Fruit fly (Drosophila melanogaster) ovary, adult (tissue): ENCODE results near the gene lin-52.

Experiments used
- CG17801 ChIP-seq: fragments of 200-800 bp; optimal IDR thresholded peaks from 2 replicates; lab custom pipeline; 2019; ENCODE audit warnings: missing biosample characterization, mild to moderate bottlenecking, missing genetic modification characterization, moderate library complexity; ENCODE audit not compliant: partially characterized antibody

The lin-52 gene

dm6 chrX:5735268-5735941 is 19.4 kb downstream of the lin-52 start:
- peak; percentile 97 for TF ChIP-seq CG17801 (GFP tag; lab: Kevin White, UChicago)

dm6 chrX:5732440-5732839 is 22.3 kb downstream of the lin-52 start, which contains the start of gene CG15773:
Gene CG15773, plus strand, starts transcription at chrX:5732740.
- TF ChIP-seq CG17801 (GFP tag; lab: Kevin White, UChicago), result no peak

dm6 chrX:5724744-5725185 is 30.0 kb downstream of the lin-52 start:
- no peak for TF ChIP-seq CG17801 (GFP tag; lab: Kevin White, UChicago)

- no peak for TF ChIP-seq CG17801 (GFP tag; lab: Kevin White, UChicago)
Measured at dm6 chrX:5724151-5724699, 30.5 kb downstream of the lin-52 start.

dm6 chrX:5723577-5723976 is 31.2 kb downstream of the lin-52 start:
- no peak for TF ChIP-seq CG17801 (GFP tag; lab: Kevin White, UChicago)

- TF ChIP-seq CG17801 (GFP tag; lab: Kevin White, UChicago), result peak; percentile 72
Measured at dm6 chrX:5718476-5719012, 36.2 kb downstream of the lin-52 start.

- TF ChIP-seq CG17801 (GFP tag; lab: Kevin White, UChicago), result no peak
Measured at dm6 chrX:5717741-5718475, 36.9 kb downstream of the lin-52 start, which contains the start of gene CG33080. Gene CG33080, minus strand, starts transcription at chrX:5717778.

- no peak for TF ChIP-seq CG17801 (GFP tag; lab: Kevin White, UChicago)
Measured at dm6 chrX:5715455-5716227, 39.1 kb downstream of the lin-52 start.

- no peak for TF ChIP-seq CG17801 (GFP tag; lab: Kevin White, UChicago)
Measured at dm6 chrX:5714786-5715185, 40.0 kb downstream of the lin-52 start.

dm6 chrX:5712966-5713365 is 41.8 kb downstream of the lin-52 start:
- TF ChIP-seq CG17801 (GFP tag; lab: Kevin White, UChicago), result no peak

dm6 chrX:5705899-5706312 is 48.9 kb downstream of the lin-52 start:
- no peak for TF ChIP-seq CG17801 (GFP tag; lab: Kevin White, UChicago)

dm6 chrX:5705097-5705496 is 49.7 kb downstream of the lin-52 start:
- no peak for TF ChIP-seq CG17801 (GFP tag; lab: Kevin White, UChicago)
